Fruit fly (Drosophila melanogaster) whole organism, embryonic: ENCODE results near the gene CG9948.

Experiments used
- CG11456 ChIP-seq: fragments of 200-800 bp; sonication (Bioruptor generic); IDR thresholded peaks from 3 replicates; pipeline ENCODE4 v1.3.6; 2022; ENCODE audit warnings: missing biosample characterization, missing genetic modification characterization
- CG11504 ChIP-seq: fragments of 200-800 bp; sonication (Bioruptor generic); optimal IDR thresholded peaks from 3 replicates; lab custom pipeline; 2019; ENCODE audit warnings: missing biosample characterization, mild to moderate bottlenecking, missing genetic modification characterization, moderate library complexity
- CG14050 ChIP-seq: fragments of 200-800 bp; sonication (Bioruptor generic); IDR thresholded peaks from 3 replicates; pipeline ENCODE4 v1.3.6; 2022; ENCODE audit warnings: missing biosample characterization, missing genetic modification characterization
- CG15696 ChIP-seq: fragments of 200-800 bp; sonication (Bioruptor generic); optimal IDR thresholded peaks from 2 replicates; lab custom pipeline; 2019; ENCODE audit warnings: missing biosample characterization, mild to moderate bottlenecking, missing genetic modification characterization, moderate library complexity
- CG1647 ChIP-seq: fragments of 200-800 bp; sonication (Bioruptor generic); optimal IDR thresholded peaks from 3 replicates; lab custom pipeline; 2016; ENCODE audit warnings: missing biosample characterization, missing genetic modification characterization
- CG16815 ChIP-seq: fragments of 200-800 bp; sonication (Bioruptor generic); optimal IDR thresholded peaks from 3 replicates; lab custom pipeline; 2017; ENCODE audit warnings: missing biosample characterization, mild to moderate bottlenecking, missing genetic modification characterization
- CG2116 ChIP-seq: fragments of 200-800 bp; sonication (Bioruptor generic); optimal IDR thresholded peaks from 3 replicates; lab custom pipeline; 2018; ENCODE audit warnings: missing biosample characterization, mild to moderate bottlenecking, missing genetic modification characterization
- CG2889 ChIP-seq: fragments of 200-800 bp; sonication (Bioruptor generic); IDR thresholded peaks from 3 replicates; pipeline ENCODE4 v1.3.6; 2022; ENCODE audit warnings: missing biosample characterization, missing genetic modification characterization
- CG30403 ChIP-seq: fragments of 200-800 bp; sonication (Bioruptor generic); optimal IDR thresholded peaks from 3 replicates; lab custom pipeline; 2016; ENCODE audit warnings: missing biosample characterization, missing genetic modification characterization
- CG31388 ChIP-seq: fragments of 200-800 bp; sonication (Bioruptor generic); optimal IDR thresholded peaks from 2 replicates; lab custom pipeline; 2016; ENCODE audit warnings: missing biosample characterization, missing genetic modification characterization
- CG32772 ChIP-seq: fragments of 200-800 bp; sonication (Bioruptor generic); IDR thresholded peaks from 2 replicates; pipeline ENCODE4 v1.3.6; 2022; ENCODE audit warnings: missing biosample characterization, missing genetic modification characterization
- CG4424 ChIP-seq: fragments of 200-800 bp; sonication (Bioruptor generic); optimal IDR thresholded peaks from 3 replicates; lab custom pipeline; 2016; ENCODE audit warnings: missing biosample characterization, missing genetic modification characterization
- CG4820 ChIP-seq: fragments of 200-800 bp; sonication (Bioruptor generic); optimal IDR thresholded peaks from 3 replicates; lab custom pipeline; 2016; ENCODE audit warnings: missing biosample characterization, missing genetic modification characterization
- CG6683 ChIP-seq: fragments of 200-800 bp; sonication (Bioruptor generic); optimal IDR thresholded peaks from 2 replicates; lab custom pipeline; 2017; ENCODE audit warnings: missing biosample characterization, mild to moderate bottlenecking, missing genetic modification characterization, missing genetic modification reagents
- CG9727 ChIP-seq: fragments of 200-800 bp; sonication (Bioruptor generic); optimal IDR thresholded peaks from 3 replicates; lab custom pipeline; 2017; ENCODE audit warnings: missing biosample characterization, mild to moderate bottlenecking, missing genetic modification characterization
- Doc3 ChIP-seq: fragments of 200-800 bp; sonication (Bioruptor generic); IDR thresholded peaks from 3 replicates; pipeline ENCODE4 v1.3.6; 2022; ENCODE audit warnings: missing biosample characterization, missing genetic modification characterization; ENCODE audit not compliant: partially characterized antibody
- Elba2 ChIP-seq: fragments of 200-800 bp; sonication (Bioruptor generic); optimal IDR thresholded peaks from 3 replicates; lab custom pipeline; 2016; ENCODE audit warnings: missing biosample characterization, missing genetic modification characterization
- Hr78 ChIP-seq, 2 experiments: fragments of 200-800 bp in 1 of 2; fragments of >200 bp in 1 of 2; sonication (Bioruptor generic) in 1 of 2; optimal IDR thresholded peaks; 2 replicates each; lab custom pipeline; 2017 to 2019; ENCODE audit warnings: missing biosample characterization in 2 of 2, missing genetic modification characterization in 2 of 2, mild to moderate bottlenecking in 1 of 2, moderate library complexity in 1 of 2
- Opbp ChIP-seq: fragments of 200-800 bp; sonication (Bioruptor generic); IDR thresholded peaks from 3 replicates; pipeline ENCODE4 v1.3.6; 2022; ENCODE audit warnings: missing biosample characterization, missing genetic modification characterization; ENCODE audit not compliant: partially characterized antibody
- Ptx1 ChIP-seq: fragments of 200-800 bp; sonication (Bioruptor generic); IDR thresholded peaks from 2 replicates; pipeline ENCODE4 v1.3.6; 2022; ENCODE audit warnings: missing biosample characterization, missing genetic modification characterization
- Rfx ChIP-seq: fragments of 200-800 bp; sonication (Bioruptor generic); IDR thresholded peaks from 2 replicates; pipeline ENCODE4 v1.3.6; 2022; ENCODE audit warnings: missing biosample characterization, missing genetic modification characterization
- Sox100B ChIP-seq: fragments of 200-800 bp; sonication (Bioruptor generic); optimal IDR thresholded peaks from 3 replicates; lab custom pipeline; 2018; ENCODE audit warnings: missing biosample characterization, mild to moderate bottlenecking, missing genetic modification characterization
- Stat92E ChIP-seq, 3 experiments: fragments of >200 bp in 2 of 3; fragments of 200-800 bp in 1 of 3; sonication (Bioruptor generic) in 1 of 3; optimal IDR thresholded peaks; 2 replicates each; lab custom pipeline; 2017 to 2019; ENCODE audit warnings: missing biosample characterization in 3 of 3, missing genetic modification characterization in 3 of 3, mild to moderate bottlenecking in 1 of 3, moderate library complexity in 1 of 3
- Usf ChIP-seq: fragments of 200-800 bp; sonication (Bioruptor generic); optimal IDR thresholded peaks from 2 replicates; lab custom pipeline; 2017; ENCODE audit warnings: missing genotype, missing biosample characterization, missing genetic modification characterization
- Xbp1 ChIP-seq: fragments of 200-800 bp; sonication (Bioruptor generic); optimal IDR thresholded peaks from 3 replicates; lab custom pipeline; 2016; ENCODE audit warnings: missing biosample characterization, mild to moderate bottlenecking, missing genetic modification characterization
- ab ChIP-seq: fragments of 200-800 bp; sonication (Bioruptor generic); optimal IDR thresholded peaks from 2 replicates; lab custom pipeline; 2016; ENCODE audit warnings: missing biosample characterization, missing genetic modification characterization
- al ChIP-seq: fragments of 200-800 bp; sonication (Bioruptor generic); IDR thresholded peaks from 2 replicates; pipeline ENCODE4 v1.3.6; 2022; ENCODE audit warnings: missing biosample characterization, missing genetic modification characterization
- btn ChIP-seq: fragments of 200-800 bp; sonication (Bioruptor generic); optimal IDR thresholded peaks from 2 replicates; lab custom pipeline; 2016; ENCODE audit warnings: missing biosample characterization, missing genetic modification characterization
- crp ChIP-seq, 2 experiments: fragments of 200-800 bp; sonication (Bioruptor generic); optimal IDR thresholded peaks; 2 replicates in 1 of 2; 3 replicates in 1 of 2; lab custom pipeline; 2017; ENCODE audit warnings: missing biosample characterization in 2 of 2, missing genetic modification characterization in 2 of 2, mild to moderate bottlenecking in 1 of 2, moderate library complexity in 1 of 2
- danr ChIP-seq: fragments of 200-800 bp; sonication (Bioruptor generic); IDR thresholded peaks from 2 replicates; pipeline ENCODE4 v1.3.6; 2022; ENCODE audit warnings: missing biosample characterization, missing genetic modification characterization
- dati ChIP-seq: fragments of 200-800 bp; sonication (Bioruptor generic); IDR thresholded peaks from 2 replicates; pipeline ENCODE4 v1.3.6; 2022; ENCODE audit warnings: missing biosample characterization, missing genetic modification characterization
- exex ChIP-seq: fragments of 200-800 bp; sonication (Bioruptor generic); optimal IDR thresholded peaks from 4 replicates; lab custom pipeline; 2018; ENCODE audit warnings: missing biosample characterization, mild to moderate bottlenecking, missing genetic modification characterization, moderate library complexity
- fd64A ChIP-seq: fragments of 200-800 bp; sonication (Bioruptor generic); optimal IDR thresholded peaks from 3 replicates; lab custom pipeline; 2018; ENCODE audit warnings: missing biosample characterization, mild to moderate bottlenecking, missing genetic modification characterization
- hb ChIP-seq: fragments of 200-800 bp; sonication (Bioruptor generic); IDR thresholded peaks from 3 replicates; pipeline ENCODE4 v1.3.6; 2022; ENCODE audit warnings: missing biosample characterization, missing genetic modification characterization; ENCODE audit not compliant: partially characterized antibody
- hbn ChIP-seq: fragments of 200-800 bp; sonication (Bioruptor generic); IDR thresholded peaks from 2 replicates; pipeline ENCODE4 v1.3.6; 2022; ENCODE audit warnings: missing biosample characterization, missing genetic modification characterization; ENCODE audit not compliant: partially characterized antibody
- hkb ChIP-seq, 2 experiments: fragments of 200-800 bp in 1 of 2; fragments of >200 bp in 1 of 2; sonication (Bioruptor generic) in 1 of 2; IDR thresholded peaks in 1 of 2; optimal IDR thresholded peaks in 1 of 2; 2 replicates each; pipeline versions ENCODE4 v1.3.6 to Lab custom; 2017 to 2022; ENCODE audit warnings: missing biosample characterization in 1 of 2, missing genetic modification characterization in 1 of 2
- hth ChIP-seq: fragments of >200 bp; optimal IDR thresholded peaks from 2 replicates; lab custom pipeline; 2017; ENCODE audit warnings: inconsistent platforms
- nau ChIP-seq: fragments of 200-800 bp; sonication (Bioruptor generic); optimal IDR thresholded peaks from 3 replicates; lab custom pipeline; 2017; ENCODE audit warnings: missing biosample characterization, mild to moderate bottlenecking, missing genetic modification characterization, missing genetic modification reagents
- nom ChIP-seq: fragments of 200-800 bp; sonication (Bioruptor generic); optimal IDR thresholded peaks from 2 replicates; lab custom pipeline; 2017; ENCODE audit warnings: missing biosample characterization, missing genetic modification characterization, mild to moderate bottlenecking, moderate library complexity, missing genetic modification reagents
- odd ChIP-seq: fragments of 200-800 bp; sonication (Bioruptor generic); optimal IDR thresholded peaks from 2 replicates; lab custom pipeline; 2017; ENCODE audit warnings: missing biosample characterization, mild to moderate bottlenecking, missing genetic modification characterization
- org-1 ChIP-seq: fragments of 200-800 bp; sonication (Bioruptor generic); optimal IDR thresholded peaks from 2 replicates; lab custom pipeline; 2017; ENCODE audit warnings: missing biosample characterization, missing genetic modification characterization
- row ChIP-seq: fragments of 200-800 bp; sonication (Bioruptor generic); IDR thresholded peaks from 3 replicates; pipeline ENCODE4 v1.3.6; 2022; ENCODE audit warnings: missing biosample characterization, missing genetic modification characterization
- sr ChIP-seq: fragments of 200-800 bp; sonication (Bioruptor generic); IDR thresholded peaks from 3 replicates; pipeline ENCODE4 v1.3.6; 2022; ENCODE audit warnings: missing biosample characterization, missing genetic modification characterization
- trh ChIP-seq: fragments of 200-800 bp; sonication (Bioruptor generic); optimal IDR thresholded peaks from 2 replicates; lab custom pipeline; 2016; ENCODE audit warnings: missing biosample characterization, missing genetic modification characterization
- ttk ChIP-seq: fragments of 200-800 bp; sonication (Bioruptor generic); IDR thresholded peaks from 2 replicates; pipeline ENCODE4 v2.1.2; 2022; ENCODE audit warnings: missing biosample characterization, missing genetic modification characterization
- vfl ChIP-seq: fragments of 200-800 bp; sonication (Bioruptor generic); optimal IDR thresholded peaks from 2 replicates; lab custom pipeline; 2016; ENCODE audit warnings: missing biosample characterization, missing genetic modification characterization
- zen2 ChIP-seq: fragments of 200-800 bp; sonication (Bioruptor generic); IDR thresholded peaks from 3 replicates; pipeline ENCODE4 v1.3.6; 2022; ENCODE audit warnings: missing biosample characterization, missing genetic modification characterization; ENCODE audit not compliant: partially characterized antibody

The CG9948 gene

dm6 chr3L:6955254-6956229 lies at the start of gene CG9948, which contains the start of gene CG10077:
CG9948 (plus strand) TSS chr3L:6955991.
CG10077 (minus strand) TSS chr3L:6955904.
- TF ChIP-seq Opbp (GFP tag; lab: Robert Waterston, UW) (peak; percentile 71; the same call in 2 of the 3 replicates), CG9727 (GFP tag; lab: Kevin White, UChicago) (peak; percentile 85), Stat92E (GFP tag; optimal IDR thresholded peaks at IDR 0.05; lab: Kevin White, UChicago) (peak in 1 of 3 experiments; percentile 76), Rfx (peak; percentile 94), org-1 (peak; percentile 79), CG2116 (peak; percentile 78), fd64A (GFP tag; lab: Kevin White, UChicago) (peak; percentile 51), vfl (GFP tag; lab: Kevin White, UChicago) (peak; percentile 66), Xbp1 (GFP tag; lab: Kevin White, UChicago) (peak; percentile 91), Usf (GFP tag; lab: Kevin White, UChicago) (peak; percentile 78), ab (GFP tag; lab: Kevin White, UChicago) (peak; percentile 24), Elba2 (GFP tag; lab: Kevin White, UChicago) (peak; percentile 67), nom (GFP tag; lab: Kevin White, UChicago) (peak; percentile 83), CG6683 (GFP tag; lab: Kevin White, UChicago) (peak; percentile 61), odd (GFP tag; lab: Kevin White, UChicago) (peak; percentile 77), hkb (optimal IDR thresholded peaks at IDR 0.05; lab: Kevin White, UChicago) (no peak), hkb (GFP tag; IDR thresholded peaks at IDR 0.05; lab: Robert Waterston, UW) (peak; percentile 92), CG11456 (GFP tag; lab: Robert Waterston, UW) (peak; percentile 89), Ptx1 (GFP tag; lab: Robert Waterston, UW) (peak; percentile 94), nau (GFP tag; lab: Kevin White, UChicago) (peak; percentile 76), CG32772 (GFP tag; lab: Robert Waterston, UW) (peak; percentile 81), hb (GFP tag; lab: Robert Waterston, UW) (peak; percentile 78; the same call in 2 of the 3 replicates), CG14050 (GFP tag; lab: Robert Waterston, UW) (peak; percentile 88), CG11504 (peak; percentile 91), Sox100B (GFP tag; lab: Kevin White, UChicago) (peak; percentile 79), CG4424 (GFP tag; lab: Kevin White, UChicago) (peak; percentile 89), CG4820 (GFP tag; lab: Kevin White, UChicago) (peak; percentile 78), CG30403 (GFP tag; lab: Kevin White, UChicago) (peak; percentile 87), CG16815 (GFP tag; lab: Kevin White, UChicago) (peak; percentile 82), row (GFP tag; lab: Robert Waterston, UW) (peak; percentile 99), danr (GFP tag; lab: Robert Waterston, UW) (peak; percentile 77), btn (GFP tag; lab: Kevin White, UChicago) (no peak), zen2 (no peak; the same call in 2 of the 3 replicates), CG2889 (GFP tag; lab: Robert Waterston, UW) (peak; percentile 80), hth (lab: Kevin White, UChicago) (no peak), CG31388 (GFP tag; lab: Kevin White, UChicago) (peak; percentile 63), ttk (GFP tag; lab: Robert Waterston, UW) (peak; percentile 85), exex (no peak), CG1647 (GFP tag; lab: Kevin White, UChicago) (peak; percentile 39), dati (GFP tag; lab: Robert Waterston, UW) (peak; percentile 71), trh (GFP tag; lab: Kevin White, UChicago) (peak; percentile 67), sr (GFP tag; lab: Robert Waterston, UW) (0 out of 3 replicates have a peak, but pooled peaks have one; percentile 25), hbn (peak; percentile 71), al (GFP tag; lab: Robert Waterston, UW) (peak; percentile 79), crp (GFP tag; optimal IDR thresholded peaks at IDR 0.05; lab: Kevin White, UChicago) (peak in 1 of 2 experiments; percentile 50), Hr78 (GFP tag; optimal IDR thresholded peaks at IDR 0.05; lab: Kevin White, UChicago) (no peak), Doc3 (GFP tag; lab: Robert Waterston, UW) (peak; percentile 82), CG15696 (tag; lab: Kevin White, UChicago) (peak; percentile 91)
